Worm (Caenorhabditis elegans): ENCODE data around the gene C06A6.4.

- no peak for TF ChIP-seq T22C8.4 (GFP tag; IDR thresholded peaks at IDR 0.05)
- no peak for TF ChIP-seq ref-1 (GFP tag; conservative IDR thresholded peaks at IDR 0.05)
- no peak for TF ChIP-seq ztf-29 (GFP tag; IDR thresholded peaks at IDR 0.05)
- no peak for TF ChIP-seq klf-2 (GFP tag; conservative IDR thresholded peaks at IDR 0.05)
- no peak for TF ChIP-seq ztf-23 (GFP tag; IDR thresholded peaks at IDR 0.05)
- no peak for TF ChIP-seq flt-1 (GFP tag; IDR thresholded peaks at IDR 0.05)
Observed at ce11 chrIV:7783801-7784411, 45.2 kb downstream of the C06A6.4 start, which contains the start of gene tag-321.

Measured in whole organism, midembryonic.